Worm (Caenorhabditis elegans) whole organism, L3 larva: ENCODE data around the gene ldh-1.

Source experiments
- R02D3.7 ChIP-seq: fragments of 150-350 bp; optimal IDR thresholded peaks from 2 replicates; lab custom pipeline; 2014; ENCODE audit warnings: missing biosample characterization, missing genetic modification characterization
- ZK546.5 ChIP-seq: sonication (generic microtip); optimal IDR thresholded peaks from 2 replicates; lab custom pipeline; 2017; ENCODE audit warnings: missing biosample characterization, missing genetic modification characterization
- aly-2 ChIP-seq: fragments of 150-350 bp; optimal IDR thresholded peaks from 2 replicates; lab custom pipeline; 2014; ENCODE audit warnings: missing biosample characterization, missing genetic modification characterization
- ama-1 ChIP-seq: fragments of 150-350 bp; optimal IDR thresholded peaks from 2 replicates; lab custom pipeline; 2018
- ceh-16 ChIP-seq: sonication (generic microtip); optimal IDR thresholded peaks from 2 replicates; lab custom pipeline; 2017; ENCODE audit warnings: missing biosample characterization, missing genetic modification characterization
- ceh-82 ChIP-seq: fragments of 150-350 bp; optimal IDR thresholded peaks from 2 replicates; lab custom pipeline; 2014; ENCODE audit warnings: missing biosample characterization, missing genetic modification characterization
- ceh-9 ChIP-seq: sonication (generic microtip); optimal IDR thresholded peaks from 2 replicates; lab custom pipeline; 2018; ENCODE audit warnings: missing biosample characterization, missing genetic modification characterization
- egl-27 ChIP-seq: sonication (generic microtip); optimal IDR thresholded peaks from 4 replicates; lab custom pipeline; 2017; ENCODE audit warnings: missing biosample characterization, missing genetic modification reagents, missing genetic modification characterization
- egl-5 ChIP-seq: fragments of 150-350 bp; optimal IDR thresholded peaks from 2 replicates; lab custom pipeline; 2017; ENCODE audit warnings: missing biosample characterization, missing genetic modification reagents, missing genetic modification characterization, inconsistent platforms
- elt-1 ChIP-seq: fragments of 150-350 bp; optimal IDR thresholded peaks from 2 replicates; lab custom pipeline; 2014; ENCODE audit warnings: missing biosample characterization, missing genetic modification characterization
- elt-2 ChIP-seq: sonication (generic microtip); optimal IDR thresholded peaks from 2 replicates; lab custom pipeline; 2016; ENCODE audit warnings: missing genetic modification reagents, mild to moderate bottlenecking, missing genetic modification characterization, missing compliant biosample characterization
- elt-3 ChIP-seq, 3 experiments: fragments of 150-350 bp in 1 of 3; sonication (generic microtip) in 2 of 3; optimal IDR thresholded peaks; 2 replicates in 2 of 3; 4 replicates in 1 of 3; lab custom pipeline; 2014 to 2017; ENCODE audit warnings: missing biosample characterization in 3 of 3, missing genetic modification characterization in 3 of 3
- hmg-11 ChIP-seq: sonication (generic microtip); optimal IDR thresholded peaks from 2 replicates; lab custom pipeline; 2016; ENCODE audit warnings: missing genetic modification characterization, missing compliant biosample characterization
- jun-1 ChIP-seq: fragments of 150-350 bp; optimal IDR thresholded peaks from 2 replicates; lab custom pipeline; 2014; ENCODE audit warnings: missing biosample characterization, missing genetic modification reagents, missing genetic modification characterization
- lin-15B ChIP-seq: fragments of 150-350 bp; optimal IDR thresholded peaks from 2 replicates; lab custom pipeline; 2014; ENCODE audit warnings: missing biosample characterization, missing genetic modification characterization
- lin-39 ChIP-seq: fragments of 150-350 bp; optimal IDR thresholded peaks from 2 replicates; lab custom pipeline; 2018; ENCODE audit warnings: missing biosample characterization, missing genetic modification reagents, missing genetic modification characterization
- lsy-12 ChIP-seq: sonication (generic microtip); optimal IDR thresholded peaks from 2 replicates; lab custom pipeline; 2016; ENCODE audit warnings: mild to moderate bottlenecking, missing genetic modification characterization, missing compliant biosample characterization
- mdl-1 ChIP-seq: fragments of 150-350 bp; optimal IDR thresholded peaks from 2 replicates; lab custom pipeline; 2014; ENCODE audit warnings: missing biosample characterization, missing genetic modification characterization
- mml-1 ChIP-seq: fragments of 150-350 bp; sonication (generic microtip); optimal IDR thresholded peaks from 3 replicates; lab custom pipeline; 2014; ENCODE audit warnings: missing biosample characterization, missing genetic modification characterization
- nfya-1 ChIP-seq: sonication (generic microtip); optimal IDR thresholded peaks from 2 replicates; lab custom pipeline; 2017; ENCODE audit warnings: missing genetic modification characterization, mild to moderate bottlenecking, missing compliant biosample characterization, antibody characterized with exemption, moderate library complexity; ENCODE audit not compliant: insufficient read depth
- nhr-12 ChIP-seq: fragments of 150-350 bp; optimal IDR thresholded peaks from 2 replicates; lab custom pipeline; 2014; ENCODE audit warnings: missing biosample characterization, missing genetic modification characterization
- nhr-23 ChIP-seq: fragments of 150-350 bp; optimal IDR thresholded peaks from 2 replicates; lab custom pipeline; 2014; ENCODE audit warnings: missing biosample characterization, missing genetic modification reagents, missing genetic modification characterization
- nhr-28 ChIP-seq: fragments of 150-350 bp; optimal IDR thresholded peaks from 2 replicates; lab custom pipeline; 2014; ENCODE audit warnings: missing biosample characterization, missing genetic modification characterization
- nhr-43 ChIP-seq: sonication (generic microtip); optimal IDR thresholded peaks from 2 replicates; lab custom pipeline; 2016; ENCODE audit warnings: mild to moderate bottlenecking, missing genetic modification characterization, missing compliant biosample characterization; ENCODE audit not compliant: poor library complexity, severe bottlenecking
- nhr-67 ChIP-seq: fragments of 150-350 bp; optimal IDR thresholded peaks from 2 replicates; lab custom pipeline; 2014; ENCODE audit warnings: missing biosample characterization, missing genetic modification characterization
- nhr-77 ChIP-seq: fragments of 150-350 bp; optimal IDR thresholded peaks from 2 replicates; lab custom pipeline; 2014; ENCODE audit warnings: missing biosample characterization, missing genetic modification characterization
- pha-4 ChIP-seq: fragments of 150-350 bp; optimal IDR thresholded peaks from 2 replicates; lab custom pipeline; 2014; ENCODE audit warnings: missing biosample characterization, missing genetic modification reagents, missing genetic modification characterization
- pqm-1 ChIP-seq: fragments of 150-350 bp; optimal IDR thresholded peaks from 2 replicates; lab custom pipeline; 2017; ENCODE audit warnings: missing biosample characterization, missing genetic modification characterization, inconsistent platforms
- sea-2 ChIP-seq: fragments of 150-350 bp; sonication (generic microtip); optimal IDR thresholded peaks from 4 replicates; lab custom pipeline; 2014; ENCODE audit warnings: missing biosample characterization, missing genetic modification reagents, missing genetic modification characterization
- snpc-4 ChIP-seq: fragments of 150-350 bp; optimal IDR thresholded peaks from 2 replicates; lab custom pipeline; 2014; ENCODE audit warnings: missing biosample characterization, missing genetic modification characterization
- unc-39 ChIP-seq: sonication (generic microtip); optimal IDR thresholded peaks from 4 replicates; lab custom pipeline; 2017; ENCODE audit warnings: missing biosample characterization, missing genetic modification characterization
- unc-62 ChIP-seq: fragments of 150-350 bp; sonication (generic microtip); optimal IDR thresholded peaks from 4 replicates; lab custom pipeline; 2014; ENCODE audit warnings: missing biosample characterization, missing genetic modification reagents, missing genetic modification characterization
- zag-1 ChIP-seq: fragments of 150-350 bp; optimal IDR thresholded peaks from 2 replicates; lab custom pipeline; 2014; ENCODE audit warnings: missing biosample characterization, missing genetic modification characterization
- ztf-11 ChIP-seq: fragments of 150-350 bp; optimal IDR thresholded peaks from 2 replicates; lab custom pipeline; 2014; ENCODE audit warnings: missing biosample characterization, missing genetic modification characterization
- ztf-4 ChIP-seq: fragments of 150-350 bp; optimal IDR thresholded peaks from 2 replicates; lab custom pipeline; 2014; ENCODE audit warnings: missing biosample characterization, missing genetic modification characterization

The ldh-1 gene

ce11 chrII:11727438-11727837 is 3.4 kb downstream of the ldh-1 start:
- TF ChIP-seq egl-27 (tag; lab: Kevin White, UChicago) (no peak), mml-1 (tag; lab: Kevin White, UChicago) (no peak), lin-39 (tag; lab: Kevin White, UChicago) (no peak), ztf-11 (tag; lab: Kevin White, UChicago) (no peak), elt-1 (no peak), ztf-4 (tag; lab: Kevin White, UChicago) (no peak), nhr-12 (tag; lab: Kevin White, UChicago) (no peak), unc-39 (tag; lab: Kevin White, UChicago) (no peak), ceh-9 (tag; lab: Kevin White, UChicago) (no peak), nhr-23 (tag; lab: Kevin White, UChicago) (no peak)

ce11 chrII:11728545-11729105 is 4.6 kb downstream of the ldh-1 start, which contains the start of gene alh-8:
TSS of gene alh-8 (plus strand) at chrII:11729055.
- peak; percentile 44 for TF ChIP-seq nfya-1 (tag; lab: Kevin White, UChicago)
- peak; percentile 5 for TF ChIP-seq nhr-23 (tag; lab: Kevin White, UChicago)
- no peak for TF ChIP-seq ceh-16 (tag; lab: Kevin White, UChicago)
- TF ChIP-seq elt-3 (tag; optimal IDR thresholded peaks at IDR 0.05; lab: Kevin White, UChicago), result no peak
- peak; percentile 14 for TF ChIP-seq lin-15B (tag; lab: Kevin White, UChicago)
- no peak for TF ChIP-seq zag-1
- TF ChIP-seq ama-1 (lab: Kevin White, UChicago), result peak; percentile 53
- peak; percentile 21 for TF ChIP-seq nhr-77 (tag; lab: Kevin White, UChicago)
- TF ChIP-seq elt-2 (tag; lab: Kevin White, UChicago), result peak; percentile 76
- no peak for TF ChIP-seq nhr-67 (tag; lab: Kevin White, UChicago)
- TF ChIP-seq mdl-1, result peak; percentile 92
- no peak for TF ChIP-seq ceh-9 (tag; lab: Kevin White, UChicago)
- peak; percentile 14 for TF ChIP-seq pqm-1 (tag; lab: Kevin White, UChicago)
- TF ChIP-seq hmg-11 (tag; lab: Kevin White, UChicago), result no peak
- TF ChIP-seq ceh-82 (tag; lab: Kevin White, UChicago), result no peak
- no peak for TF ChIP-seq unc-39 (tag; lab: Kevin White, UChicago)
- TF ChIP-seq mml-1 (tag; lab: Kevin White, UChicago), result no peak
- TF ChIP-seq lin-39 (tag; lab: Kevin White, UChicago), result peak; percentile 31
- peak; percentile 55 for TF ChIP-seq pha-4 (tag; lab: Kevin White, UChicago)
- TF ChIP-seq nhr-43 (tag; lab: Kevin White, UChicago), result no peak

- TF ChIP-seq aly-2 (no peak), ztf-4 (tag; lab: Kevin White, UChicago) (no peak), egl-5 (tag; lab: Kevin White, UChicago) (no peak), pqm-1 (tag; lab: Kevin White, UChicago) (no peak), ama-1 (lab: Kevin White, UChicago) (no peak), ZK546.5 (tag; lab: Kevin White, UChicago) (no peak), jun-1 (no peak), unc-62 (GFP tag; lab: Kevin White, UChicago) (no peak), sea-2 (GFP tag; lab: Kevin White, UChicago) (no peak), R02D3.7 (tag; lab: Kevin White, UChicago) (no peak), nhr-28 (tag; lab: Kevin White, UChicago) (no peak)
- TF ChIP-seq, all 47 proteins: peak for 0
Observed at ce11 chrII:11729757-11730535, 5.9 kb downstream of the ldh-1 start.

ce11 chrII:11731174-11731724 is 7.2 kb downstream of the ldh-1 start:
- TF ChIP-seq ama-1 (lab: Kevin White, UChicago) (peak; percentile 88), mdl-1 (no peak), ztf-4 (tag; lab: Kevin White, UChicago) (no peak), elt-2 (tag; lab: Kevin White, UChicago) (peak; percentile 62), ceh-9 (tag; lab: Kevin White, UChicago) (no peak), pqm-1 (tag; lab: Kevin White, UChicago) (no peak), lsy-12 (peak; percentile 25), nhr-43 (tag; lab: Kevin White, UChicago) (peak; percentile 4), nhr-12 (tag; lab: Kevin White, UChicago) (no peak), snpc-4 (tag; lab: Kevin White, UChicago) (no peak)
